Worm (Caenorhabditis elegans): Measurements from ENCODE around the gene C35D6.4.

ce11 chrIV:16336721-16337120, 14.1 kb upstream of the C35D6.4 start, which contains the start of gene C35D6.13:
- TF ChIP-seq ama-1 (optimal IDR thresholded peaks at IDR 0.05) (no peak), elt-1 (tag; optimal IDR thresholded peaks at IDR 0.05) (no peak), lin-15B (tag; optimal IDR thresholded peaks at IDR 0.05) (no peak), skn-1 (tag; optimal IDR thresholded peaks at IDR 0.05) (no peak), ceh-28 (tag; optimal IDR thresholded peaks at IDR 0.05) (no peak), aly-2 (tag; optimal IDR thresholded peaks at IDR 0.05) (no peak), unc-62 (GFP tag; optimal IDR thresholded peaks at IDR 0.05) (no peak), ztf-4 (tag; optimal IDR thresholded peaks at IDR 0.05) (no peak), nhr-28 (tag; optimal IDR thresholded peaks at IDR 0.05) (no peak), pqm-1 (tag; optimal IDR thresholded peaks at IDR 0.05) (no peak)
